Worm (Caenorhabditis elegans) whole organism, L4 larva: ENCODE data around the gene Y38E10A.17.
"Not testable (repeated sequence)": the region's sequence is repeated elsewhere in the genome, so short reads cannot be mapped to it uniquely, and the experiment has no call there.

Source experiments
- T20F7.1 ChIP-seq: fragments of 200-800 bp; sonication (Bioruptor generic); optimal IDR thresholded peaks from 2 replicates; lab custom pipeline; 2018; ENCODE audit warnings: mild to moderate bottlenecking, missing genetic modification characterization, missing compliant biosample characterization
- T26A8.4 ChIP-seq: fragments of 200-800 bp; sonication (Bioruptor generic); IDR thresholded peaks from 2 replicates; pipeline ENCODE4 v1.3.6; 2022; ENCODE audit warnings: missing genetic modification characterization, missing compliant biosample characterization
- ZK546.5 ChIP-seq, 2 experiments: sonication (generic microtip); optimal IDR thresholded peaks; 2 replicates each; lab custom pipeline; 2017; ENCODE audit warnings: missing biosample characterization in 2 of 2, missing genetic modification characterization in 2 of 2
- aha-1 ChIP-seq: fragments of 150-350 bp; peaks from one replicate; lab custom pipeline; 2014; ENCODE audit warnings: missing biosample characterization, missing genetic modification characterization
- ceh-20 ChIP-seq: fragments of 200-800 bp; sonication (Bioruptor generic); IDR thresholded peaks from 2 replicates; pipeline ENCODE4 v1.3.6; 2022; ENCODE audit warnings: missing genetic modification reagents, missing genetic modification characterization, missing compliant biosample characterization
- ceh-32 ChIP-seq: sonication (generic microtip); optimal IDR thresholded peaks from 2 replicates; lab custom pipeline; 2016; ENCODE audit warnings: mild to moderate bottlenecking, missing genetic modification characterization, missing compliant biosample characterization; ENCODE audit not compliant: poor library complexity
- daf-16 ChIP-seq, 3 experiments: sonication (generic microtip); optimal IDR thresholded peaks; 2 replicates each; lab custom pipeline; 2016 to 2017; ENCODE audit warnings: missing genetic modification characterization in 3 of 3, missing genetic modification reagents in 3 of 3, mild to moderate bottlenecking in 2 of 3, missing compliant biosample characterization in 2 of 3, missing biosample characterization in 1 of 3, moderate library complexity in 1 of 3
- daf-8 ChIP-seq: fragments of 200-800 bp; sonication (Bioruptor generic); IDR thresholded peaks from 2 replicates; pipeline ENCODE4 v1.3.6; 2022; ENCODE audit warnings: missing genetic modification characterization, missing compliant biosample characterization
- dmd-6 ChIP-seq: fragments of 200-800 bp; sonication (Bioruptor generic); IDR thresholded peaks from 2 replicates; pipeline ENCODE4 v1.3.6; 2022; ENCODE audit warnings: missing genetic modification reagents, missing genetic modification characterization, missing compliant biosample characterization
- duxl-1 ChIP-seq: sonication (generic microtip); optimal IDR thresholded peaks from 2 replicates; lab custom pipeline; 2016; ENCODE audit warnings: mild to moderate bottlenecking, missing genetic modification characterization, moderate library complexity, missing compliant biosample characterization; ENCODE audit not compliant: poor library complexity
- fkh-10 ChIP-seq: fragments of 150-350 bp; optimal IDR thresholded peaks from 2 replicates; lab custom pipeline; 2014; ENCODE audit warnings: missing biosample characterization, missing genetic modification reagents, missing genetic modification characterization
- hif-1 ChIP-seq, 2 experiments: sonication (generic microtip); optimal IDR thresholded peaks; 2 replicates each; lab custom pipeline; 2016 to 2017; ENCODE audit warnings: missing compliant biosample characterization in 2 of 2, missing genetic modification characterization in 2 of 2, missing genetic modification reagents in 2 of 2, missing genotype in 2 of 2, mild to moderate bottlenecking in 1 of 2
- hlh-11 ChIP-seq: fragments of 200-800 bp; sonication (Bioruptor generic); optimal IDR thresholded peaks from 2 replicates; lab custom pipeline; 2018; ENCODE audit warnings: mild to moderate bottlenecking, missing genetic modification characterization, missing compliant biosample characterization
- hlh-30 ChIP-seq: sonication (generic microtip); optimal IDR thresholded peaks from 2 replicates; lab custom pipeline; 2017; ENCODE audit warnings: antibody characterized with exemption, mild to moderate bottlenecking, missing genetic modification characterization, missing compliant biosample characterization; ENCODE audit not compliant: insufficient read depth
- hmg-1.1 ChIP-seq: fragments of 200-800 bp; sonication (Bioruptor generic); IDR thresholded peaks from 2 replicates; pipeline ENCODE4 v1.3.6; 2022; ENCODE audit warnings: missing genetic modification reagents, missing genetic modification characterization, missing compliant biosample characterization
- lin-13 ChIP-seq: fragments of 150-350 bp; optimal IDR thresholded peaks from 2 replicates; lab custom pipeline; 2014; ENCODE audit warnings: missing biosample characterization, missing genetic modification reagents, missing genetic modification characterization
- mdl-1 ChIP-seq, 2 experiments: fragments of 150-350 bp in 1 of 2; sonication (generic microtip) in 1 of 2; optimal IDR thresholded peaks; 2 replicates each; lab custom pipeline; 2014 to 2017; ENCODE audit warnings: missing biosample characterization in 2 of 2, missing genetic modification characterization in 2 of 2
- mdt-29 ChIP-seq: fragments of 200-800 bp; sonication (Bioruptor generic); IDR thresholded peaks from 2 replicates; pipeline ENCODE4 v1.3.6; 2022; ENCODE audit warnings: missing genetic modification reagents, missing genetic modification characterization, missing compliant biosample characterization
- nhr-25 ChIP-seq: sonication (generic microtip); optimal IDR thresholded peaks from 2 replicates; lab custom pipeline; 2017; ENCODE audit warnings: missing genetic modification characterization, mild to moderate bottlenecking, missing compliant biosample characterization, antibody characterized with exemption, moderate library complexity, borderline replicate concordance; ENCODE audit not compliant: insufficient read depth
- nhr-28 ChIP-seq: fragments of 150-350 bp; optimal IDR thresholded peaks from 2 replicates; lab custom pipeline; 2014; ENCODE audit warnings: missing biosample characterization, missing genetic modification characterization
- nhr-41 ChIP-seq: fragments of 200-800 bp; sonication (Bioruptor generic); IDR thresholded peaks from 2 replicates; pipeline ENCODE4 v1.3.6; 2022; ENCODE audit warnings: missing genetic modification reagents, missing genetic modification characterization, missing compliant biosample characterization
- nhr-76 ChIP-seq: fragments of 150-350 bp; optimal IDR thresholded peaks from 2 replicates; lab custom pipeline; 2014; ENCODE audit warnings: missing biosample characterization, missing genetic modification characterization
- saeg-2 ChIP-seq: fragments of 200-800 bp; sonication (Bioruptor generic); IDR thresholded peaks from 2 replicates; pipeline ENCODE4 v1.3.6; 2022; ENCODE audit warnings: missing genetic modification reagents, missing genetic modification characterization, missing compliant biosample characterization
- sdz-12 ChIP-seq: fragments of 200-800 bp; sonication (Bioruptor generic); optimal IDR thresholded peaks from 2 replicates; lab custom pipeline; 2018; ENCODE audit warnings: mild to moderate bottlenecking, missing genetic modification characterization, missing compliant biosample characterization
- snpc-4 ChIP-seq: fragments of 150-350 bp; optimal IDR thresholded peaks from 2 replicates; lab custom pipeline; 2014; ENCODE audit warnings: missing biosample characterization, missing genetic modification characterization
- spr-1 ChIP-seq: sonication (generic microtip); optimal IDR thresholded peaks from 2 replicates; lab custom pipeline; 2016; ENCODE audit warnings: mild to moderate bottlenecking, missing genetic modification characterization, missing compliant biosample characterization
- unc-62 ChIP-seq, 3 experiments: fragments of 150-350 bp in 1 of 3; sonication (generic microtip); optimal IDR thresholded peaks in 2 of 3; peaks in 1 of 3; 1 replicate in 1 of 3; 2 replicates in 2 of 3; lab custom pipeline; 2014 to 2017; ENCODE audit warnings: missing biosample characterization in 3 of 3, missing genetic modification characterization in 3 of 3, missing genetic modification reagents in 3 of 3, missing genotype in 1 of 3
- zag-1 ChIP-seq: fragments of 150-350 bp; optimal IDR thresholded peaks from 2 replicates; lab custom pipeline; 2014; ENCODE audit warnings: missing biosample characterization, missing genetic modification characterization
- ztf-11 ChIP-seq: fragments of 150-350 bp; optimal IDR thresholded peaks from 2 replicates; lab custom pipeline; 2014; ENCODE audit warnings: missing biosample characterization, missing genetic modification characterization

Gene Y38E10A.17

DNA sequence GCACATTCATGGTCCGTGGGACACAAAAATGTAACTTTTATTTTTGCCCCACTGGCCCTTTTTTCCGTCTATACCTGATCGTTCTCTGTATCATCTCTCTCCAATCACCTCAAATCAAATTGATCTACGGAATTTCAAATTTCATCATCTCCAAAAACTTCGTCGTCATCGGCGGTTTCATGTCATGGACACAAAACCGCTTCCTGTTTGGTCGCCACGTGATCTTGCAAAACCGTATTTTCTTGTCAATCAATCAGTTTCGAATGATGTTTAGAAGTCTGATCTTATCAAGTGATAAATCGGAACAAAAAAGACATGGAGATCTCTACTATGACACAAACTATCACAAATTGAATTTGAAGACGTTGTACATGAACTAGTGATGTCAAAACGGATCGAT, 8.9 kb downstream of the Y38E10A.17 start (continued):
- TF ChIP-seq dmd-6, result peak; percentile 70
- TF ChIP-seq lin-13, result no peak
- peak in 1 of 2 experiments; percentile 97 for TF ChIP-seq unc-62 (GFP tag; optimal IDR thresholded peaks at IDR 0.05 in 1 of 2; lab: Kevin White, UChicago)
- TF ChIP-seq unc-62 (tag; optimal IDR thresholded peaks at IDR 0.05; lab: Kevin White, UChicago), result no peak
- 0 out of 2 replicates have a peak, but pooled peaks have one; percentile 19 for TF ChIP-seq ceh-20 (GFP tag; lab: Robert Waterston, UW)
- TF ChIP-seq ztf-11, result no peak
- TF ChIP-seq T20F7.1 (GFP tag; lab: Kevin White, UChicago), result no peak
- peak; percentile 52 for TF ChIP-seq nhr-25 (tag; lab: Kevin White, UChicago)
- no peak for TF ChIP-seq fkh-10 (GFP tag; lab: Kevin White, UChicago)
- TF ChIP-seq nhr-76 (tag; lab: Kevin White, UChicago), result peak; percentile 41
- no peak for TF ChIP-seq daf-16 (GFP tag; optimal IDR thresholded peaks at IDR 0.05; lab: Kevin White, UChicago)
- TF ChIP-seq daf-16 (tag; optimal IDR thresholded peaks at IDR 0.05; lab: Kevin White, UChicago), result no peak
- TF ChIP-seq saeg-2 (GFP tag; lab: Robert Waterston, UW), result no peak
- TF ChIP-seq hmg-1.1, result no peak
- no peak for TF ChIP-seq mdt-29 (GFP tag; lab: Robert Waterston, UW)
- no peak for TF ChIP-seq snpc-4

ce11 chrII:12624433-12624832, 10.2 kb downstream of the Y38E10A.17 start, which contains the start of gene Y38E10A.14:
TSS of gene Y38E10A.14 (minus strand) at chrII:12624533.
- TF ChIP-seq zag-1 (tag; lab: Kevin White, UChicago); nhr-41 (GFP tag; lab: Robert Waterston, UW); T26A8.4 (GFP tag; lab: Robert Waterston, UW): not testable (repeated sequence)

- no peak for TF ChIP-seq sdz-12
- no peak for TF ChIP-seq spr-1
- peak in 1 of 2 experiments; percentile 11 for TF ChIP-seq hif-1 (tag; optimal IDR thresholded peaks at IDR 0.05; lab: Kevin White, UChicago)
- TF ChIP-seq ceh-20 (GFP tag; lab: Robert Waterston, UW), result peak; percentile 55; the same call in 1 of the 2 replicates
- TF ChIP-seq saeg-2 (GFP tag; lab: Robert Waterston, UW), result no peak
- peak; percentile 21; the same call in 1 of the 2 replicates for TF ChIP-seq dmd-6
Measured at ce11 chrII:12622843-12623242, 11.8 kb downstream of the Y38E10A.17 start.

DNA sequence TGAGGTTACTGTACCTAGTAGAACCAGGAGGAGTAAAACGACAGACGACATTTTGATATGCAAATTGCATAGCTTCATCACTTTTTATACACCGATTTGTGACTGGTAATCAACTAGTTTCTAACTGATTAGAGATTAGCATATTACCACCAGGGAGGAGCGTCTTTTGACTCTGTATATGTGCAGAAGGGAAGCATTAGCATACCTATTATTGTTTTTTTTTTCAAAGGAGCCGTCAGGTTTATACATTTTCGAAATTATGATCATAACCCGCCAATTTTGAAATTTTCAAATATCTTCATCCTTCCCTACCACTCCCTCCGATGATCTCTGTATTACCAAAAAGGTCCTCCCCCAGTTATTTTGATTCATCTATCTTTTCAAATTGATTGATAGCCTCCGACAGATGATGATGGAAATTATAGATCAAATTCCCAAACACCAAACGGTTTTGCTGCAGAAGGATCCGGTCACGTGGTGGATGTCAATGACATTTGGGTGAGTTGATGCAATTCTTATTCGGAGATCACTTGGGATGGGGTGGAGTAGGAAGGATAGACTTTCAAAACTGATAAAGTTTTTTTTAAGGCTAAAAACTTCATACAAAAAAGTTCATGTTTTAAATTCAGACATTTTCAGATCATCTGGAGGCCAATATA, 12.6 kb downstream of the Y38E10A.17 start, which contains the start of gene nspe-8:
nspe-8 (minus strand) TSS at position 51 of the 659 bp plus-strand sequence.
- TF ChIP-seq hlh-11 (tag; lab: Kevin White, UChicago), result peak; percentile 47
- TF ChIP-seq hif-1 (tag; optimal IDR thresholded peaks at IDR 0.05; lab: Kevin White, UChicago), result peak in 1 of 2 experiments; percentile 71
- peak in 1 of 2 experiments; percentile 76 for TF ChIP-seq unc-62 (GFP tag; optimal IDR thresholded peaks at IDR 0.05 in 1 of 2; lab: Kevin White, UChicago)
- no peak for TF ChIP-seq unc-62 (tag; optimal IDR thresholded peaks at IDR 0.05; lab: Kevin White, UChicago)
- TF ChIP-seq ceh-32 (tag; lab: Kevin White, UChicago), result no peak
- no peak for TF ChIP-seq ZK546.5 (tag; optimal IDR thresholded peaks at IDR 0.05; lab: Kevin White, UChicago)
- peak; percentile 79 for TF ChIP-seq nhr-28 (tag; lab: Kevin White, UChicago)
- peak; percentile 95 for TF ChIP-seq aha-1 (tag; lab: Kevin White, UChicago)
- TF ChIP-seq daf-8 (GFP tag; lab: Robert Waterston, UW), result no peak
- TF ChIP-seq ceh-20 (GFP tag; lab: Robert Waterston, UW), result peak; percentile 75
- TF ChIP-seq duxl-1 (tag; lab: Kevin White, UChicago), result no peak
- peak; percentile 43 for TF ChIP-seq hlh-30 (tag; lab: Kevin White, UChicago)
- peak in 1 of 2 experiments; percentile 68 for TF ChIP-seq mdl-1 (tag; optimal IDR thresholded peaks at IDR 0.05; lab: Kevin White, UChicago)
- TF ChIP-seq hmg-1.1, result no peak
- TF ChIP-seq dmd-6, result peak; percentile 40; the same call in 1 of the 2 replicates
